Worm (Caenorhabditis elegans) whole organism, early embryonic: ENCODE data around the gene F55B11.7.

Source experiments
- B0310.2 ChIP-seq: sonication (generic microtip); optimal IDR thresholded peaks from 2 replicates; lab custom pipeline; 2016; ENCODE audit warnings: mild to moderate bottlenecking, missing genetic modification characterization, missing compliant biosample characterization
- F13C5.2 ChIP-seq: sonication (generic microtip); optimal IDR thresholded peaks from 2 replicates; lab custom pipeline; 2017; ENCODE audit warnings: mild to moderate bottlenecking, missing genetic modification characterization, inconsistent platforms, missing compliant biosample characterization
- aly-1 ChIP-seq: sonication (generic microtip); optimal IDR thresholded peaks from 2 replicates; lab custom pipeline; 2016; ENCODE audit warnings: missing genetic modification characterization, missing compliant biosample characterization
- ama-1 ChIP-seq: fragments of 150-350 bp; optimal IDR thresholded peaks from 2 replicates; lab custom pipeline; 2014
- ceh-13 ChIP-seq: fragments of 200-800 bp; sonication (Bioruptor generic); optimal IDR thresholded peaks from 2 replicates; lab custom pipeline; 2018; ENCODE audit warnings: mild to moderate bottlenecking, missing genetic modification characterization, missing compliant biosample characterization
- ceh-36 ChIP-seq: sonication (generic microtip); optimal IDR thresholded peaks from 2 replicates; lab custom pipeline; 2016; ENCODE audit warnings: missing genetic modification characterization, inconsistent platforms, missing compliant biosample characterization
- ets-7 ChIP-seq: sonication (generic microtip); optimal IDR thresholded peaks from 2 replicates; lab custom pipeline; 2016; ENCODE audit warnings: missing genotype, missing genetic modification characterization, missing compliant biosample characterization
- flt-1 ChIP-seq: fragments of 200-800 bp; sonication (Bioruptor generic); IDR thresholded peaks from 2 replicates; pipeline ENCODE4 v1.3.6; 2022; ENCODE audit warnings: missing genetic modification characterization, missing compliant biosample characterization
- hmbx-1 ChIP-seq: sonication (generic microtip); optimal IDR thresholded peaks from 2 replicates; lab custom pipeline; 2016; ENCODE audit warnings: mild to moderate bottlenecking, missing genetic modification characterization, missing compliant biosample characterization
- hmg-4 ChIP-seq: fragments of 200-800 bp; sonication (Bioruptor generic); optimal IDR thresholded peaks from 2 replicates; lab custom pipeline; 2018; ENCODE audit warnings: mild to moderate bottlenecking, missing genetic modification characterization, missing compliant biosample characterization
- hnd-1 ChIP-seq: sonication (generic microtip); optimal IDR thresholded peaks from 2 replicates; lab custom pipeline; 2016; ENCODE audit warnings: missing genetic modification characterization, missing compliant biosample characterization
- pes-1 ChIP-seq: fragments of 200-800 bp; sonication (Bioruptor generic); IDR thresholded peaks from 2 replicates; pipeline ENCODE4 v1.3.6; 2022; ENCODE audit warnings: missing genetic modification reagents, missing genetic modification characterization, missing compliant biosample characterization
- scrt-1 ChIP-seq: fragments of 200-800 bp; sonication (Bioruptor generic); IDR thresholded peaks from 2 replicates; pipeline ENCODE4 v1.3.6; 2022; ENCODE audit warnings: missing genetic modification characterization, missing compliant biosample characterization
- sea-1 ChIP-seq: fragments of 200-800 bp; sonication (Bioruptor generic); conservative IDR thresholded peaks from 2 replicates; pipeline ENCODE4 v1.3.6; 2022; ENCODE audit warnings: missing genetic modification characterization, missing compliant biosample characterization
- tbx-11 ChIP-seq: fragments of 200-800 bp; sonication (Bioruptor generic); IDR thresholded peaks from 2 replicates; pipeline ENCODE4 v1.3.6; 2022; ENCODE audit warnings: missing genetic modification characterization, missing compliant biosample characterization
- tbx-37 ChIP-seq: fragments of 200-800 bp; sonication (Bioruptor generic); conservative IDR thresholded peaks from 2 replicates; pipeline ENCODE4 v1.3.6; 2022; ENCODE audit warnings: missing genetic modification reagents, missing genetic modification characterization, missing compliant biosample characterization
- tra-4 ChIP-seq: sonication (generic microtip); optimal IDR thresholded peaks from 2 replicates; lab custom pipeline; 2017; ENCODE audit warnings: missing genetic modification characterization, missing compliant biosample characterization

F55B11.7 gene

ce11 chrIV:14412655-14413054, 9.2 kb downstream of the F55B11.7 start, which contains the start of gene xdh-1:
Gene xdh-1 (minus strand): TSS chrIV:14412894.
- TF ChIP-seq aly-1 (tag; lab: Kevin White, UChicago), result no peak
- TF ChIP-seq flt-1 (GFP tag; lab: Robert Waterston, UW), result no peak
- TF ChIP-seq hnd-1 (tag; lab: Kevin White, UChicago), result no peak
- TF ChIP-seq sea-1 (GFP tag; lab: Robert Waterston, UW), result no peak
- no peak for TF ChIP-seq ets-7 (tag; lab: Kevin White, UChicago)
- no peak for TF ChIP-seq hmbx-1 (tag; lab: Kevin White, UChicago)
- TF ChIP-seq ceh-36 (tag; lab: Kevin White, UChicago), result no peak
- TF ChIP-seq tra-4 (tag; lab: Kevin White, UChicago), result no peak

- TF ChIP-seq ceh-36 (tag; lab: Kevin White, UChicago), result no peak
Measured at ce11 chrIV:14408569-14408968, 13.3 kb downstream of the F55B11.7 start.

ce11 chrIV:14395531-14395930, 26.3 kb downstream of the F55B11.7 start:
- TF ChIP-seq flt-1 (GFP tag; lab: Robert Waterston, UW) (no peak), hmg-4 (no peak), hnd-1 (tag; lab: Kevin White, UChicago) (no peak), tbx-37 (no peak), hmbx-1 (tag; lab: Kevin White, UChicago) (no peak), scrt-1 (GFP tag; lab: Robert Waterston, UW) (no peak), ama-1 (lab: Kevin White, UChicago) (no peak), sea-1 (GFP tag; lab: Robert Waterston, UW) (no peak), ets-7 (tag; lab: Kevin White, UChicago) (no peak), ceh-36 (tag; lab: Kevin White, UChicago) (no peak), aly-1 (tag; lab: Kevin White, UChicago) (no peak), tbx-11 (no peak), tra-4 (tag; lab: Kevin White, UChicago) (no peak), pes-1 (GFP tag; lab: Robert Waterston, UW) (no peak), F13C5.2 (tag; lab: Kevin White, UChicago) (no peak), B0310.2 (tag; lab: Kevin White, UChicago) (no peak), ceh-13 (GFP tag; lab: Kevin White, UChicago) (no peak)

- TF ChIP-seq flt-1 (GFP tag; lab: Robert Waterston, UW) (no peak), ceh-36 (tag; lab: Kevin White, UChicago) (no peak), tbx-37 (no peak), B0310.2 (tag; lab: Kevin White, UChicago) (no peak), tbx-11 (no peak), ets-7 (tag; lab: Kevin White, UChicago) (no peak), tra-4 (tag; lab: Kevin White, UChicago) (no peak)
Measured at ce11 chrIV:14394812-14395211, 27.0 kb downstream of the F55B11.7 start.

ce11 chrIV:14393838-14394237, 28.0 kb downstream of the F55B11.7 start, which contains the start of gene clc-8:
Gene clc-8 (plus strand): TSS chrIV:14394138.
- TF ChIP-seq hmbx-1 (tag; lab: Kevin White, UChicago) (no peak), sea-1 (GFP tag; lab: Robert Waterston, UW) (no peak), B0310.2 (tag; lab: Kevin White, UChicago) (no peak), tbx-11 (no peak), aly-1 (tag; lab: Kevin White, UChicago) (no peak), flt-1 (GFP tag; lab: Robert Waterston, UW) (no peak), hmg-4 (no peak), hnd-1 (tag; lab: Kevin White, UChicago) (no peak)

- TF ChIP-seq pes-1 (GFP tag; lab: Robert Waterston, UW) (no peak), B0310.2 (tag; lab: Kevin White, UChicago) (no peak), aly-1 (tag; lab: Kevin White, UChicago) (no peak), ceh-13 (GFP tag; lab: Kevin White, UChicago) (no peak), hnd-1 (tag; lab: Kevin White, UChicago) (no peak), hmg-4 (no peak), ama-1 (lab: Kevin White, UChicago) (no peak), ceh-36 (tag; lab: Kevin White, UChicago) (no peak)
Measured at ce11 chrIV:14391746-14392145, 30.1 kb downstream of the F55B11.7 start.

- no peak for TF ChIP-seq hmg-4
- no peak for TF ChIP-seq ama-1 (lab: Kevin White, UChicago)
- no peak for TF ChIP-seq ceh-36 (tag; lab: Kevin White, UChicago)
- TF ChIP-seq F13C5.2 (tag; lab: Kevin White, UChicago), result no peak
- no peak for TF ChIP-seq tbx-11
- TF ChIP-seq sea-1 (GFP tag; lab: Robert Waterston, UW), result no peak
- no peak for TF ChIP-seq B0310.2 (tag; lab: Kevin White, UChicago)
- no peak for TF ChIP-seq tra-4 (tag; lab: Kevin White, UChicago)
- no peak for TF ChIP-seq aly-1 (tag; lab: Kevin White, UChicago)
- no peak for TF ChIP-seq ceh-13 (GFP tag; lab: Kevin White, UChicago)
Measured at ce11 chrIV:14391268-14391667, 30.6 kb downstream of the F55B11.7 start.

ce11 chrIV:14390023-14390614, 31.7 kb downstream of the F55B11.7 start:
- no peak for TF ChIP-seq scrt-1 (GFP tag; lab: Robert Waterston, UW)
- TF ChIP-seq ets-7 (tag; lab: Kevin White, UChicago), result no peak
- TF ChIP-seq tbx-11, result no peak
- no peak for TF ChIP-seq aly-1 (tag; lab: Kevin White, UChicago)
- no peak for TF ChIP-seq tbx-37
